Fruit fly (Drosophila melanogaster) whole organism, pupa: Measurements from ENCODE around the gene Pten.

ENCODE experiments used
- CG13204 ChIP-seq: fragments of 200-800 bp; sonication (Bioruptor generic); optimal IDR thresholded peaks from 2 replicates; lab custom pipeline; 2018; ENCODE audit warnings: missing biosample characterization, mild to moderate bottlenecking, missing genetic modification characterization, moderate library complexity
- EcR ChIP-seq: fragments of 200-800 bp; sonication (Bioruptor generic); optimal IDR thresholded peaks from 3 replicates; lab custom pipeline; 2019; ENCODE audit warnings: missing biosample characterization, missing genetic modification characterization, mild to moderate bottlenecking, moderate library complexity, missing genetic modification reagents
- Ets98B ChIP-seq: fragments of 200-800 bp; sonication (Bioruptor generic); IDR thresholded peaks from 2 replicates; pipeline ENCODE4 v1.3.6; 2022; ENCODE audit warnings: missing biosample characterization, missing genetic modification characterization
- Pif1B ChIP-seq: fragments of 200-800 bp; sonication (Bioruptor generic); optimal IDR thresholded peaks from 3 replicates; lab custom pipeline; 2016; ENCODE audit warnings: missing biosample characterization, missing genetic modification characterization
- Snoo ChIP-seq: fragments of 200-800 bp; sonication (Bioruptor generic); optimal IDR thresholded peaks from 3 replicates; lab custom pipeline; 2017; ENCODE audit warnings: missing biosample characterization, mild to moderate bottlenecking, missing genetic modification characterization, inconsistent platforms
- rn ChIP-seq: fragments of 200-800 bp; sonication (Bioruptor generic); IDR thresholded peaks from 2 replicates; pipeline ENCODE4 v1.3.6; 2022; ENCODE audit warnings: missing biosample characterization, missing genetic modification characterization

DNA sequence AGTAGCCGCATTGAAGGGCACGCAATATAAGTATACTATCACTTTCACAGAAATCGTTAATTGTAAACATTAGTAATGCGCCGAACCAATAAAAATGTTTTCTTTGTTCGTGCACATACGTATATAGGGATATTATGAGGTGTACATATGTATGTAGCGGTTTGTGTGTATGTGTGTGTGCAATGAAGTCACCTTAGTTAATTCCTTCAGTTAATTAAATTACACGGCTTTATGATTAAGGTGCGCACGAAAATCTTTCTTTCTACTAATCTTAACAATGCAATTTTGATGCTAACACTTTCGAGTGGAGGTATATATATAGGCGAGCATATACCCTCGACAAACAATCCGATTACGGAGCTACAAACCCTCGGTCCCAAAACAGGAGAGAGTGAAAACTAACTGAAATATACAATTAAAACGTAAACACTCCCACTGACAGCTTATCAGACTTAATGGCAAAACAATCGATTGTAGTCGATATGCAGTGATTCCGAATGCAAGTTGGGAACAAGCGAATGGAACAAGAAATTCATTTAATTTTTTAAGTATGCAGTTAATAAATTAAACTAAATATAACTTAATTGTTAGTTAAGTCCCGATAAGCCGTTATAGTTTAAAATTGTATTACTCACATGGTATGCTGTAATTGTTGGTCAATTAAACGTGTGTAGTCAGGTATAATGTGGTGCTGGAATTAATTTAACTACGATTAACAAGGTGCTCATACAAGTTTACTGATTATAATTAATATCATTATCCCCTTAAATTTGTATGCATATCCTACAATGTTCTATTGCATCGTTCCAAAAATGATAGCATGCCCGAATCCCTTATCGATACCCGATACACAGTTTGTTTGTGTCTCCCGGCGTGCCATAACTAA, 40.1 kb downstream of the Pten start, which contains the start of the genes Npc1a and Prosalpha6:
- TF ChIP-seq Pif1B (GFP tag; lab: Kevin White, UChicago) (no peak), CG13204 (GFP tag; lab: Kevin White, UChicago) (no peak), Ets98B (no peak), Snoo (no peak), rn (GFP tag; lab: Robert Waterston, UW) (no peak), EcR (GFP tag; lab: Kevin White, UChicago) (no peak)
